Fruit fly (Drosophila melanogaster): ENCODE data around the gene CG17350.

The CG17350 gene

dm6 chr2L:19373809-19374208 is 6.9 kb upstream of the CG17350 start (continued):
- TF ChIP-seq H15 (GFP tag; IDR thresholded peaks at IDR 0.05) (no peak), CG10209 (GFP tag; optimal IDR thresholded peaks at IDR 0.05) (peak; percentile 2), Bdp1 (GFP tag; optimal IDR thresholded peaks at IDR 0.05) (no peak), wdn (GFP tag; IDR thresholded peaks at IDR 0.05) (no peak), crol (GFP tag; IDR thresholded peaks at IDR 0.05) (no peak), lmd (GFP tag; IDR thresholded peaks at IDR 0.05) (no peak), Sox102F (GFP tag; optimal IDR thresholded peaks at IDR 0.05) (peak; percentile 27), CG14860 (GFP tag; IDR thresholded peaks at IDR 0.05; ENCODE audit: partially characterized antibody) (no peak), CG8944 (GFP tag; optimal IDR thresholded peaks at IDR 0.05) (no peak), H2.0 (GFP tag; IDR thresholded peaks at IDR 0.05) (no peak), Vsx1 (GFP tag; optimal IDR thresholded peaks at IDR 0.05) (no peak), CG11560 (tag; IDR thresholded peaks at IDR 0.05) (no peak), Gug (GFP tag; IDR thresholded peaks at IDR 0.05) (no peak), Hmx (GFP tag; optimal IDR thresholded peaks at IDR 0.05) (no peak), bigmax (GFP tag; optimal IDR thresholded peaks at IDR 0.05) (no peak), Trl (optimal IDR thresholded peaks at IDR 0.05) (no peak), Trl (GFP tag; optimal IDR thresholded peaks at IDR 0.05) (no peak), NfI (GFP tag; optimal IDR thresholded peaks at IDR 0.05) (no peak), gce (GFP tag; IDR thresholded peaks at IDR 0.05) (no peak), CG17361 (GFP tag; IDR thresholded peaks at IDR 0.05) (peak; percentile 58; the same call in 2 of the 3 replicates), Pdp1 (GFP tag; optimal IDR thresholded peaks at IDR 0.05) (no peak), kni (GFP tag; optimal IDR thresholded peaks at IDR 0.05) (no peak), CkIIα-i1 (GFP tag; IDR thresholded peaks at IDR 0.05) (no peak), row (GFP tag; IDR thresholded peaks at IDR 0.05) (peak; percentile 53; the same call in 1 of the 3 replicates), tx (GFP tag; optimal IDR thresholded peaks at IDR 0.05) (no peak), odd (GFP tag; optimal IDR thresholded peaks at IDR 0.05) (no peak), CG11696 (GFP tag; IDR thresholded peaks at IDR 0.05) (no peak), HmgD (GFP tag; optimal IDR thresholded peaks at IDR 0.05) (no peak), TFAM (GFP tag; optimal IDR thresholded peaks at IDR 0.05) (no peak), gfzf (GFP tag; optimal IDR thresholded peaks at IDR 0.05) (no peak), eve (GFP tag; optimal IDR thresholded peaks at IDR 0.05) (peak in 1 of 2 experiments; percentile 27), Hmr (GFP tag; optimal IDR thresholded peaks at IDR 0.05) (peak; percentile 34), hth (optimal IDR thresholded peaks at IDR 0.05) (no peak), ato (GFP tag; IDR thresholded peaks at IDR 0.05; ENCODE audit: partially characterized antibody) (no peak), ash1 (GFP tag; optimal IDR thresholded peaks at IDR 0.05) (no peak), CG15269 (tag; optimal IDR thresholded peaks at IDR 0.05) (peak; percentile 37), fd96Cb (tag; optimal IDR thresholded peaks at IDR 0.05) (peak; percentile 42), z (GFP tag; IDR thresholded peaks at IDR 0.05) (no peak), sim (GFP tag; IDR thresholded peaks at IDR 0.05) (no peak), CG14050 (GFP tag; IDR thresholded peaks at IDR 0.05) (no peak), E2f1 (GFP tag; IDR thresholded peaks at IDR 0.05) (no peak), ken (GFP tag; IDR thresholded peaks at IDR 0.05) (no peak), phol (tag; optimal IDR thresholded peaks at IDR 0.05) (peak; percentile 55), CG13296 (GFP tag; optimal IDR thresholded peaks at IDR 0.05) (no peak), grau (tag; optimal IDR thresholded peaks at IDR 0.05) (peak; percentile 43), Meics (GFP tag; optimal IDR thresholded peaks at IDR 0.05) (no peak), grn (GFP tag; optimal IDR thresholded peaks at IDR 0.05) (no peak), btn (GFP tag; optimal IDR thresholded peaks at IDR 0.05) (no peak), slbo (GFP tag; IDR thresholded peaks at IDR 0.05) (no peak), onecut (GFP tag; IDR thresholded peaks at IDR 0.05) (no peak), CG14710 (tag; optimal IDR thresholded peaks at IDR 0.05) (peak; percentile 51), exex (tag; optimal IDR thresholded peaks at IDR 0.05) (no peak), Side (GFP tag; optimal IDR thresholded peaks at IDR 0.05) (no peak)
